Fruit fly (Drosophila melanogaster): ENCODE measurements around the gene CG12288.
A peak's percentile ranks its signal among the peaks of the same experiment; 100 is the strongest.

The CG12288 gene

dm6 chr2L:16882871-16883849, 18.9 kb downstream of the CG12288 start (continued):
- no peak for TF ChIP-seq CG11456 (GFP tag; IDR thresholded peaks at IDR 0.05)
- no peak for TF ChIP-seq crc (GFP tag; optimal IDR thresholded peaks at IDR 0.05)
- no peak for TF ChIP-seq Rfx (GFP tag; IDR thresholded peaks at IDR 0.05)
- TF ChIP-seq fd3F (GFP tag; optimal IDR thresholded peaks at IDR 0.05), result no peak
- no peak for TF ChIP-seq Bgb (GFP tag; IDR thresholded peaks at IDR 0.05; ENCODE audit: partially characterized antibody)
- TF ChIP-seq CG1233 (GFP tag; optimal IDR thresholded peaks at IDR 0.05), result no peak
- TF ChIP-seq CG10209 (GFP tag; optimal IDR thresholded peaks at IDR 0.05), result peak; percentile 9
- no peak for TF ChIP-seq dysf (GFP tag; IDR thresholded peaks at IDR 0.05)
- TF ChIP-seq Sry-β (GFP tag; optimal IDR thresholded peaks at IDR 0.05), result no peak
- TF ChIP-seq CG11093 (GFP tag; IDR thresholded peaks at IDR 0.05), result no peak
- no peak for TF ChIP-seq ara (GFP tag; IDR thresholded peaks at IDR 0.05)
- TF ChIP-seq bigmax (GFP tag; optimal IDR thresholded peaks at IDR 0.05), result no peak
- TF ChIP-seq org-1 (GFP tag; optimal IDR thresholded peaks at IDR 0.05), result no peak
- no peak for TF ChIP-seq chif (GFP tag; optimal IDR thresholded peaks at IDR 0.05)
- no peak for TF ChIP-seq ash1 (GFP tag; optimal IDR thresholded peaks at IDR 0.05)
- no peak for TF ChIP-seq CG13624 (GFP tag; optimal IDR thresholded peaks at IDR 0.05)
- TF ChIP-seq CG2889 (GFP tag; IDR thresholded peaks at IDR 0.05), result no peak
- TF ChIP-seq CG14965 (GFP tag; optimal IDR thresholded peaks at IDR 0.05; ENCODE audit: borderline replicate concordance), result no peak
- no peak for TF ChIP-seq dmrt11E (tag; optimal IDR thresholded peaks at IDR 0.05)
- no peak for TF ChIP-seq trh (GFP tag; optimal IDR thresholded peaks at IDR 0.05)
- no peak for TF ChIP-seq pum (GFP tag; optimal IDR thresholded peaks at IDR 0.05)
- TF ChIP-seq Spps (tag; optimal IDR thresholded peaks at IDR 0.05), result no peak
- no peak for TF ChIP-seq CG12942 (GFP tag; optimal IDR thresholded peaks at IDR 0.05)
- TF ChIP-seq bab2 (GFP tag; optimal IDR thresholded peaks at IDR 0.05), result no peak
- no peak for TF ChIP-seq Hr3 (GFP tag; optimal IDR thresholded peaks at IDR 0.05)
- no peak for TF ChIP-seq BtbVII (GFP tag; optimal IDR thresholded peaks at IDR 0.05)
- TF ChIP-seq CG17359 (tag; optimal IDR thresholded peaks at IDR 0.05), result no peak
- TF ChIP-seq CG7745 (tag; optimal IDR thresholded peaks at IDR 0.05), result no peak
- no peak for TF ChIP-seq CG17361 (GFP tag; IDR thresholded peaks at IDR 0.05)
- TF ChIP-seq CG4328 (GFP tag; optimal IDR thresholded peaks at IDR 0.05), result no peak
- TF ChIP-seq peb (GFP tag; IDR thresholded peaks at IDR 0.05), result no peak
- TF ChIP-seq ham (GFP tag; IDR thresholded peaks at IDR 0.05), result 0 out of 2 replicates have a peak, but pooled peaks have one; percentile 40
- no peak for TF ChIP-seq C15 (GFP tag; IDR thresholded peaks at IDR 0.05)
- TF ChIP-seq cg (GFP tag; optimal IDR thresholded peaks at IDR 0.05), result no peak
- TF ChIP-seq CG14050 (GFP tag; IDR thresholded peaks at IDR 0.05), result no peak
- no peak for TF ChIP-seq E2f1 (GFP tag; IDR thresholded peaks at IDR 0.05)
- no peak for TF ChIP-seq ac (GFP tag; optimal IDR thresholded peaks at IDR 0.05)
- no peak for TF ChIP-seq NFAT (GFP tag; IDR thresholded peaks at IDR 0.05)
- TF ChIP-seq corto (GFP tag; optimal IDR thresholded peaks at IDR 0.05), result no peak
- peak; percentile 85 for TF ChIP-seq crol (GFP tag; IDR thresholded peaks at IDR 0.05)
- TF ChIP-seq CG11560 (tag; IDR thresholded peaks at IDR 0.05), result no peak
- TF ChIP-seq Hr39 (optimal IDR thresholded peaks at IDR 0.05), result no peak
- peak; percentile 19; the same call in 1 of the 2 replicates for TF ChIP-seq CG32532 (GFP tag; IDR thresholded peaks at IDR 0.05)
- TF ChIP-seq caup (GFP tag; optimal IDR thresholded peaks at IDR 0.05; ENCODE audit: severe bottlenecking), result no peak
- TF ChIP-seq gfzf (GFP tag; optimal IDR thresholded peaks at IDR 0.05), result no peak
- TF ChIP-seq CG13775 (GFP tag; optimal IDR thresholded peaks at IDR 0.05), result no peak
- no peak for TF ChIP-seq Doc2 (GFP tag; IDR thresholded peaks at IDR 0.05)
- no peak for TF ChIP-seq gsb (GFP tag; IDR thresholded peaks at IDR 0.05)
- TF ChIP-seq CTCF (GFP tag; optimal IDR thresholded peaks at IDR 0.05), result no peak
- TF ChIP-seq chn (GFP tag; optimal IDR thresholded peaks at IDR 0.05), result no peak
- TF ChIP-seq HLHmδ (GFP tag; optimal IDR thresholded peaks at IDR 0.05), result no peak

Measured in whole organism, embryonic.